Worm (Caenorhabditis elegans): ENCODE measurements around the gene Y69A2AR.1.
"Not testable (repeated sequence)": the region's sequence is repeated elsewhere in the genome, so short reads cannot be mapped to it uniquely, and the experiment has no call there.

- not testable (repeated sequence) for TF ChIP-seq rec-8 (tag; optimal IDR thresholded peaks at IDR 0.05); mes-4 (tag; optimal IDR thresholded peaks at IDR 0.05); snpc-4 (GFP tag; optimal IDR thresholded peaks at IDR 0.05); snpc-4 (tag; optimal IDR thresholded peaks at IDR 0.05); B0019.2 (GFP tag; conservative IDR thresholded peaks at IDR 0.05); pbrm-1 (GFP tag; IDR thresholded peaks at IDR 0.05); B0035.1 (tag; optimal IDR thresholded peaks at IDR 0.05); bed-2 (GFP tag; IDR thresholded peaks at IDR 0.05); nfyb-1 (GFP tag; IDR thresholded peaks at IDR 0.05); sea-2 (GFP tag; IDR thresholded peaks at IDR 0.05); F55B11.4 (tag; optimal IDR thresholded peaks at IDR 0.05; ENCODE audit: borderline replicate concordance, insufficient read depth); sdz-38 (tag; optimal IDR thresholded peaks at IDR 0.05); ccch-3 (GFP tag; optimal IDR thresholded peaks at IDR 0.05); chd-7 (tag; optimal IDR thresholded peaks at IDR 0.05); tbp1 (GFP tag; optimal IDR thresholded peaks at IDR 0.05)
These were observed 4.5 kb downstream of the Y69A2AR.1 start for ce11 chrIV:2671361-2671760.

Measured in whole organism, young adult.